Fruit fly (Drosophila melanogaster): ENCODE results near the gene Syx13.

Syx13 gene

dm6 chr3L:13044335-13044814 is at the start of gene Syx13:
Syx13 (plus strand) TSS chr3L:13044434.
- TF ChIP-seq Rel (GFP tag; optimal IDR thresholded peaks at IDR 0.05) (no peak), Rel (tag; optimal IDR thresholded peaks at IDR 0.05) (peak; percentile 98), dsf (GFP tag; optimal IDR thresholded peaks at IDR 0.05; ENCODE audit: borderline replicate concordance) (no peak), Sp1 (GFP tag; optimal IDR thresholded peaks at IDR 0.05) (peak; percentile 44), OdsH (GFP tag; optimal IDR thresholded peaks at IDR 0.05) (peak; percentile 42), Dif (GFP tag; optimal IDR thresholded peaks at IDR 0.05; ENCODE audit: partially characterized antibody) (peak; percentile 33), h (GFP tag; optimal IDR thresholded peaks at IDR 0.05) (peak; percentile 34), ey (GFP tag; optimal IDR thresholded peaks at IDR 0.05) (no peak), fru (GFP tag; optimal IDR thresholded peaks at IDR 0.05) (peak; percentile 15), sage (GFP tag; optimal IDR thresholded peaks at IDR 0.05) (no peak), woc (GFP tag; optimal IDR thresholded peaks at IDR 0.05) (no peak), dmrt93B (GFP tag; optimal IDR thresholded peaks at IDR 0.05) (no peak), rgr (GFP tag; optimal IDR thresholded peaks at IDR 0.05) (peak; percentile 7), foxo (GFP tag; optimal IDR thresholded peaks at IDR 0.05) (peak in 1 of 2 experiments; percentile 41), psq (GFP tag; optimal IDR thresholded peaks at IDR 0.05) (peak; percentile 60), N (GFP tag; optimal IDR thresholded peaks at IDR 0.05) (peak; percentile 71), Jra (GFP tag; optimal IDR thresholded peaks at IDR 0.05) (peak; percentile 29), dl (GFP tag; optimal IDR thresholded peaks at IDR 0.05; ENCODE audit: insufficient read depth in 1 of 2, partially characterized antibody in 2 of 2) (no peak), HLH106 (tag; optimal IDR thresholded peaks at IDR 0.05) (peak; percentile 36)

- TF ChIP-seq HLH106 (tag; optimal IDR thresholded peaks at IDR 0.05) (no peak), CrebA (GFP tag; optimal IDR thresholded peaks at IDR 0.05; ENCODE audit: borderline replicate concordance) (no peak), Jra (GFP tag; optimal IDR thresholded peaks at IDR 0.05) (no peak), Hr83 (GFP tag; optimal IDR thresholded peaks at IDR 0.05; ENCODE audit: poor library complexity, severe bottlenecking) (no peak), rgr (GFP tag; optimal IDR thresholded peaks at IDR 0.05) (no peak)
Measured at dm6 chr3L:12994835-12995234, 49.4 kb upstream of the Syx13 start, which contains the start of gene CG11262. CG11262 (plus strand) TSS chr3L:12995135.

- TF ChIP-seq tai (GFP tag; optimal IDR thresholded peaks at IDR 0.05): peak; percentile 47
- no peak for TF ChIP-seq br (GFP tag; optimal IDR thresholded peaks at IDR 0.05)
- TF ChIP-seq sage (GFP tag; optimal IDR thresholded peaks at IDR 0.05): no peak
- TF ChIP-seq woc (GFP tag; optimal IDR thresholded peaks at IDR 0.05): no peak
- TF ChIP-seq OdsH (GFP tag; optimal IDR thresholded peaks at IDR 0.05): no peak
- TF ChIP-seq HLH106 (tag; optimal IDR thresholded peaks at IDR 0.05): no peak
- no peak for TF ChIP-seq Dif (GFP tag; optimal IDR thresholded peaks at IDR 0.05; ENCODE audit: partially characterized antibody)
- no peak for TF ChIP-seq Abd-B (GFP tag; optimal IDR thresholded peaks at IDR 0.05)
- TF ChIP-seq Hnf4 (GFP tag; optimal IDR thresholded peaks at IDR 0.05): peak; percentile 60
- peak; percentile 20 for TF ChIP-seq brk (GFP tag; optimal IDR thresholded peaks at IDR 0.05)
- no peak for TF ChIP-seq rgr (GFP tag; optimal IDR thresholded peaks at IDR 0.05)
- peak; percentile 6 for TF ChIP-seq Hr83 (GFP tag; optimal IDR thresholded peaks at IDR 0.05; ENCODE audit: poor library complexity, severe bottlenecking)
- peak; percentile 20 for TF ChIP-seq ey (GFP tag; optimal IDR thresholded peaks at IDR 0.05)
- TF ChIP-seq GATAd (GFP tag; optimal IDR thresholded peaks at IDR 0.05): no peak
- TF ChIP-seq Sp1 (GFP tag; optimal IDR thresholded peaks at IDR 0.05): no peak
- no peak for TF ChIP-seq Jra (GFP tag; optimal IDR thresholded peaks at IDR 0.05)
- no peak for TF ChIP-seq jim (GFP tag; optimal IDR thresholded peaks at IDR 0.05)
- TF ChIP-seq Myc (optimal IDR thresholded peaks at IDR 0.05): peak; percentile 38
- no peak for TF ChIP-seq CG32264 (GFP tag; optimal IDR thresholded peaks at IDR 0.05)
- no peak for TF ChIP-seq CG9705 (GFP tag; optimal IDR thresholded peaks at IDR 0.05)
- TF ChIP-seq dl (GFP tag; optimal IDR thresholded peaks at IDR 0.05; ENCODE audit: insufficient read depth in 1 of 2, partially characterized antibody in 2 of 2): no peak
- peak in 1 of 2 experiments; percentile 40 for TF ChIP-seq foxo (GFP tag; optimal IDR thresholded peaks at IDR 0.05)
- no peak for TF ChIP-seq usp (GFP tag; optimal IDR thresholded peaks at IDR 0.05)
- peak; percentile 35 for TF ChIP-seq fru (GFP tag; optimal IDR thresholded peaks at IDR 0.05)
- TF ChIP-seq dsf (GFP tag; optimal IDR thresholded peaks at IDR 0.05; ENCODE audit: borderline replicate concordance): no peak
Measured at dm6 chr3L:13006490-13006889, 37.7 kb upstream of the Syx13 start, which contains the start of gene CG11263. CG11263 (plus strand) TSS chr3L:13006817.

DNA sequence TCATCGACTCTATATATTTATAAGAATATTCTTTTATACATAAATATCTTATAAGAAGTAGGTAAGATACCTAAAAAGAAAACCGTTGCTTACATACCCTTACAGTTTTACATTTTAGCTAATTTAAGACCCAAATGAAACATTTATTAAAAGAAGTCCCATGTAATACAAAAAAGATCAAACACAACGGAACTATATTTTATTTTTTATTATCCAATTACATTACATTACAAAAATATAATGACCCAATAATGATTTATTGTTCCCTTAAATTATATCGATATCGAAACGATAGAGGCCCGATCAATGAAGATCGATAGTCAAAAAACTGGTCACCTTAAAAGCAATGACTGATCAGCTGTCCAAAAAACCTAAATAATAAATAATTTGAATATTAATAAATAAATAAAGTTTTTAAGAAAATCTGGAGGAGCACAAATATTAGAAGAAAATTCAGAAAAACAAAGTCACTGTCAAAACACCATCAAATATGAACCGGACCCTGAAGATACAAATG is 36.2 kb upstream of the Syx13 start:
- TF ChIP-seq foxo (GFP tag; optimal IDR thresholded peaks at IDR 0.05) (no peak), Rel (GFP tag; optimal IDR thresholded peaks at IDR 0.05) (no peak), Rel (tag; optimal IDR thresholded peaks at IDR 0.05) (no peak), dl (GFP tag; optimal IDR thresholded peaks at IDR 0.05; ENCODE audit: insufficient read depth in 1 of 2, partially characterized antibody in 2 of 2) (no peak), tai (GFP tag; optimal IDR thresholded peaks at IDR 0.05) (no peak), dmrt93B (GFP tag; optimal IDR thresholded peaks at IDR 0.05) (no peak), CG32264 (GFP tag; optimal IDR thresholded peaks at IDR 0.05) (no peak)
